Worm (Caenorhabditis elegans): ENCODE measurements around the gene F44G4.7.

Gene F44G4.7

ce11 chrII:9005067-9005466 is at the start of gene F44G4.7:
F44G4.7 (minus strand) TSS chrII:9005167.
- TF ChIP-seq lin-14 (GFP tag; optimal IDR thresholded peaks at IDR 0.05) = no peak
- TF ChIP-seq fkh-8 (tag; optimal IDR thresholded peaks at IDR 0.05) = peak; percentile 7

- TF ChIP-seq unc-98 (GFP tag; IDR thresholded peaks at IDR 0.05) (0 out of 2 replicates have a peak, but pooled peaks have one; percentile 65), zip-4 (GFP tag; optimal IDR thresholded peaks at IDR 0.05) (peak; percentile 26), tbx-2 (tag; optimal IDR thresholded peaks at IDR 0.05) (peak; percentile 81), ceh-88 (GFP tag; IDR thresholded peaks at IDR 0.05) (peak; percentile 57), ama-1 (optimal IDR thresholded peaks at IDR 0.05) (peak; percentile 23), nhr-237 (tag; optimal IDR thresholded peaks at IDR 0.05) (peak; percentile 30), Y116A8C.19 (tag; optimal IDR thresholded peaks at IDR 0.05; ENCODE audit: borderline replicate concordance) (no peak), elt-2 (tag; optimal IDR thresholded peaks at IDR 0.05) (no peak), ceh-82 (tag; optimal IDR thresholded peaks at IDR 0.05) (peak; percentile 72 to 93 (median 83)), pag-3 (tag; optimal IDR thresholded peaks at IDR 0.05; ENCODE audit: borderline replicate concordance, insufficient read depth) (peak; percentile 74), F16B12.6 (tag; optimal IDR thresholded peaks at IDR 0.05) (peak; percentile 100), nhr-20 (tag; optimal IDR thresholded peaks at IDR 0.05) (peak; percentile 87), skn-1 (tag; optimal IDR thresholded peaks at IDR 0.05) (peak; percentile 61), egl-13 (tag; optimal IDR thresholded peaks at IDR 0.05) (peak; percentile 36), snu-23 (GFP tag; optimal IDR thresholded peaks at IDR 0.05) (peak; percentile 92), lin-14 (GFP tag; optimal IDR thresholded peaks at IDR 0.05) (peak; percentile 98), elt-3 (tag; optimal IDR thresholded peaks at IDR 0.05) (peak in 3 of 6 experiments; percentile 57 to 85 (median 80)), mdl-1 (tag; optimal IDR thresholded peaks at IDR 0.05) (peak in 1 of 2 experiments; percentile 50), nhr-76 (tag; optimal IDR thresholded peaks at IDR 0.05) (no peak), ets-5 (GFP tag; IDR thresholded peaks at IDR 0.05) (no peak), ztf-4 (tag; optimal IDR thresholded peaks at IDR 0.05) (peak; percentile 70), efl-3 (GFP tag; optimal IDR thresholded peaks at IDR 0.05) (no peak), ceh-63 (GFP tag; optimal IDR thresholded peaks at IDR 0.05) (no peak), pax-3 (tag; optimal IDR thresholded peaks at IDR 0.05) (peak; percentile 27), snpc-4 (tag; optimal IDR thresholded peaks at IDR 0.05) (peak; percentile 78), blmp-1 (tag; optimal IDR thresholded peaks at IDR 0.05) (peak; percentile 88), egl-27 (tag; optimal IDR thresholded peaks at IDR 0.05) (no peak), dpl-1 (GFP tag; optimal IDR thresholded peaks at IDR 0.05) (peak; percentile 87 to 90 (median 90)), efl-1 (optimal IDR thresholded peaks at IDR 0.05) (peak; percentile 89 to 91), efl-1 (GFP tag; optimal IDR thresholded peaks at IDR 0.05 in 1 of 2) (peak; percentile 89 to 99), lin-13 (GFP tag; optimal IDR thresholded peaks at IDR 0.05) (peak; percentile 79), lin-35 (GFP tag; optimal IDR thresholded peaks at IDR 0.05) (peak; percentile 90 to 93), fkh-4 (tag; optimal IDR thresholded peaks at IDR 0.05; ENCODE audit: borderline replicate concordance) (no peak), aha-1 (tag; optimal IDR thresholded peaks at IDR 0.05) (no peak), C04F5.9 (tag; optimal IDR thresholded peaks at IDR 0.05) (peak; percentile 79), nhr-84 (tag; optimal IDR thresholded peaks at IDR 0.05) (no peak), vab-15 (tag; optimal IDR thresholded peaks at IDR 0.05) (no peak), hlh-17 (GFP tag; optimal IDR thresholded peaks at IDR 0.05; ENCODE audit: borderline replicate concordance) (no peak), lsy-2 (tag; optimal IDR thresholded peaks at IDR 0.05) (peak; percentile 90 to 93), jun-1 (tag; optimal IDR thresholded peaks at IDR 0.05) (peak; percentile 85), mef-2 (tag; optimal IDR thresholded peaks at IDR 0.05) (peak; percentile 16), hpl-2 (GFP tag; optimal IDR thresholded peaks at IDR 0.05) (peak; percentile 40), ceh-8 (GFP tag; optimal IDR thresholded peaks at IDR 0.05) (peak; percentile 22), fos-1 (tag; optimal IDR thresholded peaks at IDR 0.05) (peak; percentile 82), rnt-1 (tag; optimal IDR thresholded peaks at IDR 0.05) (peak; percentile 92), fkh-10 (GFP tag; optimal IDR thresholded peaks at IDR 0.05) (peak; percentile 44), sptf-1 (tag; optimal IDR thresholded peaks at IDR 0.05) (no peak), unc-86 (tag; optimal IDR thresholded peaks at IDR 0.05) (peak; percentile 82), nhr-47 (tag; optimal IDR thresholded peaks at IDR 0.05) (peak; percentile 88)
Measured at ce11 chrII:9054604-9055003, 49.6 kb upstream of the F44G4.7 start, which contains the start of gene chmp-7. chmp-7 (plus strand) TSS chrII:9054972.

Data from whole organism, L1 larva.